Worm (Caenorhabditis elegans): ENCODE data around the gene C14F11.7.

C14F11.7 gene

ce11 chrX:6247869-6248268, 39.5 kb upstream of the C14F11.7 start:
- TF ChIP-seq him-1 (tag; optimal IDR thresholded peaks at IDR 0.05) (no peak), dao-5 (tag; optimal IDR thresholded peaks at IDR 0.05) (no peak), W03F9.2 (tag; optimal IDR thresholded peaks at IDR 0.05) (no peak)

ce11 chrX:6247013-6247412, 38.6 kb upstream of the C14F11.7 start:
- TF ChIP-seq him-1 (tag; optimal IDR thresholded peaks at IDR 0.05) (no peak), dao-5 (tag; optimal IDR thresholded peaks at IDR 0.05) (no peak)

DNA sequence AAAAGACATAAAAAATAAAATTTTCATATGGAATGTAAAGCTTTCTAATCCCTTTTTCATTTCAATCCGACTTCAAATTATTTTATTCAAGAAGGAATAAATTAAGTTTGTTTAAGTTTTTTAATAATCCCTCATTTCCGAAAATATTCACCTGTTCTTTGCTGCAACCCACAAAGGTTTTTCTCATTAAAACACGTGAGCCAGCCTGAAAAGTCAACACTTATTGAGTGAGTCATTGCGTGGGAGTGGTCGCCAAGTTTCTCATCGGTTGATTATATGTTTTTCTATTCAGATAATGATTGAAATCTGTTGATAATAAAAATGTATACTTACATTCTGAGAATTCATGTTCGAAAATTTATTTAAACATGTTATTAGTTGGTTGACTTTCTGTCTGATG, 37.1 kb upstream of the C14F11.7 start:
- no peak for TF ChIP-seq him-1 (tag; optimal IDR thresholded peaks at IDR 0.05)
- no peak for TF ChIP-seq W03F9.2 (tag; optimal IDR thresholded peaks at IDR 0.05)
- no peak for TF ChIP-seq dao-5 (tag; optimal IDR thresholded peaks at IDR 0.05)

DNA sequence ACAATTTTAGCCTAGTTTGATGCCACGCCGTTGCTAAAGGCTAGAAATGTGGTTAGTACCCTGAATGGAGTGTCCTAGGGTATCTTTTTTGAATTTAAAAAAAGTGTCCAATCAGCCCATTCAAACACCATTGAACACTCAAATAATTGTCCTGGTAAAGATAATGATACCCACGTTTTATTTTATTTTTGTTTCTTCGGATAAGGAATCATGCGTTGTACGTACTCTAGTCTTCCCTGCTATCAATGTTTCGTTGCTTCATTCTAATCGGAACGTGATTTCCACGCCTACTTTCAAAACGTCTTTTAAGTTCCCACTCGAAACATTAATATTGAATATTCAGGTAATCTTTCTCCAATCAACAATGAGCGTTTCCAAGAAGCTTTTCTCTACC, 32.3 kb upstream of the C14F11.7 start, which contains the start of gene got-2.2:
TSS of gene got-2.2 (plus strand) at position 344 of the 394 bp plus-strand sequence.
- no peak for TF ChIP-seq him-1 (tag; optimal IDR thresholded peaks at IDR 0.05)
- no peak for TF ChIP-seq dao-5 (tag; optimal IDR thresholded peaks at IDR 0.05)
- TF ChIP-seq W03F9.2 (tag; optimal IDR thresholded peaks at IDR 0.05), result no peak

- TF ChIP-seq dao-5 (tag; optimal IDR thresholded peaks at IDR 0.05), result no peak
- no peak for TF ChIP-seq him-1 (tag; optimal IDR thresholded peaks at IDR 0.05)
- TF ChIP-seq W03F9.2 (tag; optimal IDR thresholded peaks at IDR 0.05), result no peak
Observed at ce11 chrX:6239927-6240639, 31.7 kb upstream of the C14F11.7 start.

DNA sequence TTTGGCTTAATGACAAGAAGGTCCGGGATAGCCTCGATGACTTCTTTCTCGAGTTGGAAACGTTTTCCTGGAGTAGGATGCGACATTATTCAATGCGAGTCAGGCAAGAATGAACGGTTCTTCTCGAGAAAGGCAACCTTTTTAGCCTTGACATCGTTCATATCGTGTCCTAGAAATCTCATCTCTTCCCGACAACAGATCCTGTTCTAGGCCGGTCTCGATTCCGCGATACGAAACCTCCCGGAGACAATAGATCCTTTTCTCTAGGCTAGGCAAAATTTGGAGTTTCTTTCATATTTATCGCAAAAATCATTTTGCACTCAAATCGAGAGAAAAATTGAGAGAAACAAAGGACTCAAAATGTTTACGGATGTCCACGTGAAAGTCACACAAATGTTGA, 30.6 kb upstream of the C14F11.7 start, which contains the start of gene rml-3:
TSS of gene rml-3 (minus strand) at position 93 of the 400 bp plus-strand sequence.
- TF ChIP-seq him-1 (tag; optimal IDR thresholded peaks at IDR 0.05), result no peak

- TF ChIP-seq W03F9.2 (tag; optimal IDR thresholded peaks at IDR 0.05) (no peak), dao-5 (tag; optimal IDR thresholded peaks at IDR 0.05) (no peak), him-1 (tag; optimal IDR thresholded peaks at IDR 0.05) (no peak)
Observed at ce11 chrX:6235443-6235842, 27.1 kb upstream of the C14F11.7 start, which contains the start of gene hsp-43. Gene hsp-43, minus strand, starts transcription at chrX:6235543.

ce11 chrX:6232998-6233626, 24.7 kb upstream of the C14F11.7 start, which contains the start of gene C14F11.4:
Gene C14F11.4, minus strand, starts transcription at chrX:6233048.
- TF ChIP-seq him-1 (tag; optimal IDR thresholded peaks at IDR 0.05) (no peak), W03F9.2 (tag; optimal IDR thresholded peaks at IDR 0.05) (no peak), dao-5 (tag; optimal IDR thresholded peaks at IDR 0.05) (no peak)

DNA sequence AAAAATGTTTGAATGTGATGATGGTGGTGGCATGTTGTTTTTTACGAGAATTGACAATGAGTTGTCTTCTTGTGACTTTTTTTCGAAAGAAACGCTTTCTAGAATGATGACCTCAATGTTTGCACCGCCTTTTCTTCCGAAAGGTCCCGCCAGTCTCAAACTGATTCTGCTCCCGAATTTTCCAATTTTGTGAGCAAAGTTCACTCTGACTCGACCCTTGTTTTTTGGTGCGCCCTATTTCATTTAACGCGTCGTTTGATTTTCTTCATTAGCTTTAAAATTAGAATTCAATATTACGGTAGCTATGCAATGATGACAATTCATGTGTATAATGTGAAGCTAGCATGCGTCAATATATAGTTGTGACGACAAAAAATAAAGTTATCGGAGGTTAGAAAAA, 22.3 kb upstream of the C14F11.7 start, which contains the start of gene lite-1:
TSS of gene lite-1 (minus strand) at position 101 of the 400 bp plus-strand sequence.
- no peak for TF ChIP-seq W03F9.2 (tag; optimal IDR thresholded peaks at IDR 0.05)
- TF ChIP-seq dao-5 (tag; optimal IDR thresholded peaks at IDR 0.05), result no peak
- TF ChIP-seq him-1 (tag; optimal IDR thresholded peaks at IDR 0.05), result no peak

ce11 chrX:6224841-6225240, 16.5 kb upstream of the C14F11.7 start:
- TF ChIP-seq dao-5 (tag; optimal IDR thresholded peaks at IDR 0.05) (no peak), W03F9.2 (tag; optimal IDR thresholded peaks at IDR 0.05) (no peak), him-1 (tag; optimal IDR thresholded peaks at IDR 0.05) (no peak)

ce11 chrX:6221097-6221496, 12.7 kb upstream of the C14F11.7 start:
- no peak for TF ChIP-seq W03F9.2 (tag; optimal IDR thresholded peaks at IDR 0.05)
- TF ChIP-seq him-1 (tag; optimal IDR thresholded peaks at IDR 0.05), result no peak
- TF ChIP-seq dao-5 (tag; optimal IDR thresholded peaks at IDR 0.05), result no peak

DNA sequence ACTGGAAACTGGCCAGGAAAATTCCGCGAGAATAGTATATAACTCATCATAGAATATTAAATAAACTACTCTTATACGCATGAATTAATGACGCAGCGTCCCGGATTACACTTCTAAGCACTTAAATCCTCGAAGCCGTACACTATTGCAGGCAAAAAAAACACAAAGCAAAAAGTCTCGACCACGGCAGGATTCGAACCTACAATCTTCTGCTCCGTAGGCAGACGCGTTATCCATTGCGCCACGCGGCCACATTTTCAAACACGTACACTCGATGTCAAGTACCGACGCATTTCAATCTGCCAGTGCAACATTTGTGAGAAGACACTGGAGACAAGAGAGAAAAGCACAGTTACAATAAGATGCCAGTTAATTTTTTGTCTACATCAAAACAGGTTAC, 11.5 kb upstream of the C14F11.7 start:
- TF ChIP-seq him-1 (tag; optimal IDR thresholded peaks at IDR 0.05) (peak; percentile 57), dao-5 (tag; optimal IDR thresholded peaks at IDR 0.05) (no peak)

DNA sequence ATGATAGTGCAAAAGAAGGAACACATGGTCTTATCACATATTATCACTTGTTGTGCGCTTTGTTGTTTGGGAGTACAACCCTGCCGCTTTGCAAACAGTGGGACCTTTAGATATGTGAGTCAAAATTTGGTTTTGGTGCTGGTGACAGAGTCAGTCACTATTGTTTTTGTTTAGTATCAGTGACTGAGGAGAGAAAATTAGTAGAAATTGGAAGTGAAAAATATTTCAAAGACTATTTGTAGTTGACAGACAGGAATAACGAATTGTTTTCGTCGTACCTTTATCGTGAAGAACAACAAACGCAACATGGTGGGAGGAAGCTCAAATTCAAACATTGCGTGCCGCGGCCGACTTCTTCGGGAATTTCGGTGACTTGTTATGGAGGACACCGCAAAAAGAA, 8.2 kb upstream of the C14F11.7 start, which contains the start of gene lrch-1:
TSS of gene lrch-1 (minus strand) at position 101 of the 400 bp plus-strand sequence.
- no peak for TF ChIP-seq him-1 (tag; optimal IDR thresholded peaks at IDR 0.05)
- TF ChIP-seq dao-5 (tag; optimal IDR thresholded peaks at IDR 0.05), result no peak
- TF ChIP-seq W03F9.2 (tag; optimal IDR thresholded peaks at IDR 0.05), result no peak

DNA sequence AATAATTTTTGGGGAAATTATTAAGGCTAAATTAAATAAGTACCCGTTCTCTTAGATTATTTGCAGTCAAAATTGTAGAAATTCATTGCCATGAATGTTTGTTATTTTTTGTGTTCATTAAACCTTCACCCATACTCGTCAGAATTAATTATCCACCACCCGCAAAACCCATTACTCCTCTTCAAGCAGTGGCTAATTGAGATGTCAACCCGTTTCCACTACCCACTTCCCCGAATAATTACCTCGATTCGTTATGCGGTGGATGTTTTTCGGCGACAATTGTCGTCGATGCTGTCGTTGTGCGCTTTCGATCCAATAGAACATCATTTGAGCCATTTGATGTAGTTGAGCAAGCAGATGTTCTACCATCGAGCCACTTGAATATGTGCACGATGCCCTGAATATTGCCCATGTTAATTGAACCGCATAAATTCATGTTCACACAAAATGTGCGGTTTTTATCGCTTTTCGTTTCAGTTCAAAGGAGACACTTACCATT, 3.0 kb upstream of the C14F11.7 start:
- TF ChIP-seq him-1 (tag; optimal IDR thresholded peaks at IDR 0.05), result no peak
- TF ChIP-seq dao-5 (tag; optimal IDR thresholded peaks at IDR 0.05), result no peak
- TF ChIP-seq W03F9.2 (tag; optimal IDR thresholded peaks at IDR 0.05), result no peak

All from whole organism, L4/young adult.